Worm (Caenorhabditis elegans) whole organism, mixed stage, embryonic: ENCODE results near the gene rde-1.

Source experiments
- ces-1 ChIP-seq: fragments of 150-350 bp; optimal IDR thresholded peaks from 2 replicates; lab custom pipeline; 2014; ENCODE audit warnings: missing biosample characterization, missing genetic modification reagents, missing genetic modification characterization
- mab-5 ChIP-seq: fragments of 150-350 bp; optimal IDR thresholded peaks from 2 replicates; lab custom pipeline; 2014; ENCODE audit warnings: missing biosample characterization, missing genetic modification characterization
- nhr-237 ChIP-seq: fragments of 150-350 bp; optimal IDR thresholded peaks from 2 replicates; lab custom pipeline; 2014; ENCODE audit warnings: missing biosample characterization, missing genetic modification characterization
- snpc-4 ChIP-seq: fragments of 150-350 bp; optimal IDR thresholded peaks from 2 replicates; lab custom pipeline; 2014; ENCODE audit warnings: missing biosample characterization, missing genetic modification characterization
- unc-120 ChIP-seq: sonication (generic microtip); optimal IDR thresholded peaks from 2 replicates; lab custom pipeline; 2017; ENCODE audit warnings: missing genetic modification characterization, missing compliant biosample characterization; ENCODE audit not compliant: poor library complexity, severe bottlenecking
- unc-62 ChIP-seq: fragments of 150-350 bp; optimal IDR thresholded peaks from 2 replicates; lab custom pipeline; 2014; ENCODE audit warnings: missing biosample characterization, missing genetic modification reagents, missing genetic modification characterization

ce11 chrV:9964152-9964785, 27.2 kb downstream of the rde-1 start:
- TF ChIP-seq unc-62 (no peak), mab-5 (tag; lab: Kevin White, UChicago) (no peak), nhr-237 (tag; lab: Kevin White, UChicago) (no peak), unc-120 (no peak), snpc-4 (tag; lab: Kevin White, UChicago) (no peak), ces-1 (no peak)
